Worm (Caenorhabditis elegans) whole organism, early embryonic: ENCODE measurements around the gene dyn-1.

ENCODE experiments used
- B0310.2 ChIP-seq: sonication (generic microtip); optimal IDR thresholded peaks from 2 replicates; lab custom pipeline; 2016; ENCODE audit warnings: mild to moderate bottlenecking, missing genetic modification characterization, missing compliant biosample characterization
- F13C5.2 ChIP-seq: sonication (generic microtip); optimal IDR thresholded peaks from 2 replicates; lab custom pipeline; 2017; ENCODE audit warnings: mild to moderate bottlenecking, missing genetic modification characterization, inconsistent platforms, missing compliant biosample characterization
- ama-1 ChIP-seq: fragments of 150-350 bp; optimal IDR thresholded peaks from 2 replicates; lab custom pipeline; 2014
- flt-1 ChIP-seq: fragments of 200-800 bp; sonication (Bioruptor generic); IDR thresholded peaks from 2 replicates; pipeline ENCODE4 v1.3.6; 2022; ENCODE audit warnings: missing genetic modification characterization, missing compliant biosample characterization
- pes-1 ChIP-seq: fragments of 200-800 bp; sonication (Bioruptor generic); IDR thresholded peaks from 2 replicates; pipeline ENCODE4 v1.3.6; 2022; ENCODE audit warnings: missing genetic modification reagents, missing genetic modification characterization, missing compliant biosample characterization
- tbx-37 ChIP-seq: fragments of 200-800 bp; sonication (Bioruptor generic); conservative IDR thresholded peaks from 2 replicates; pipeline ENCODE4 v1.3.6; 2022; ENCODE audit warnings: missing genetic modification reagents, missing genetic modification characterization, missing compliant biosample characterization
- tra-4 ChIP-seq: sonication (generic microtip); optimal IDR thresholded peaks from 2 replicates; lab custom pipeline; 2017; ENCODE audit warnings: missing genetic modification characterization, missing compliant biosample characterization

ce11 chrX:15528472-15528871, 40.2 kb upstream of the dyn-1 start:
- TF ChIP-seq F13C5.2 (no peak), tra-4 (no peak), pes-1 (GFP tag; lab: Robert Waterston, UW) (no peak), ama-1 (lab: Kevin White, UChicago) (no peak), tbx-37 (GFP tag; lab: Robert Waterston, UW) (no peak), flt-1 (GFP tag; lab: Robert Waterston, UW) (no peak), B0310.2 (tag; lab: Kevin White, UChicago) (no peak)
